Fruit fly (Drosophila melanogaster): ENCODE results near the gene CG14722.
A peak's percentile ranks its signal among the peaks of the same experiment; 100 is the strongest.

Gene CG14722

dm6 chr3R:11786695-11787226, 45.1 kb downstream of the CG14722 start, which contains the start of the genes prd1 and HisCl1:
TSS of gene prd1 (minus strand) at chr3R:11787014.
TSS of gene HisCl1 (plus strand) at chr3R:11787176.
- TF ChIP-seq bab1 (GFP tag; optimal IDR thresholded peaks at IDR 0.05), result peak; percentile 68
- TF ChIP-seq Hr96 (GFP tag; optimal IDR thresholded peaks at IDR 0.05), result no peak
- peak; percentile 63 for TF ChIP-seq ovo (GFP tag; optimal IDR thresholded peaks at IDR 0.05)
- peak; percentile 38 for TF ChIP-seq tj (GFP tag; optimal IDR thresholded peaks at IDR 0.05)
- TF ChIP-seq CG1620 (GFP tag; optimal IDR thresholded peaks at IDR 0.05), result peak; percentile 75
- peak; percentile 82 for TF ChIP-seq CG14711 (tag; optimal IDR thresholded peaks at IDR 0.05)
- peak; percentile 43 for TF ChIP-seq CG12768 (GFP tag; optimal IDR thresholded peaks at IDR 0.05)
- TF ChIP-seq CG5204 (GFP tag; optimal IDR thresholded peaks at IDR 0.05), result no peak
- TF ChIP-seq CG7045 (GFP tag; optimal IDR thresholded peaks at IDR 0.05), result peak; percentile 75
- peak; percentile 66 for TF ChIP-seq Mnt (GFP tag; optimal IDR thresholded peaks at IDR 0.05)
- peak; percentile 79 for TF ChIP-seq CG7101 (tag; optimal IDR thresholded peaks at IDR 0.05)
- peak; percentile 80 for TF ChIP-seq CG11617 (GFP tag; optimal IDR thresholded peaks at IDR 0.05)
- peak; percentile 65 for TF ChIP-seq pad (GFP tag; optimal IDR thresholded peaks at IDR 0.05)
- peak; percentile 62 for TF ChIP-seq Clk (GFP tag; optimal IDR thresholded peaks at IDR 0.05)
- TF ChIP-seq kay (GFP tag; ENCODE audit: borderline replicate concordance), result no peak
- peak; percentile 26 for TF ChIP-seq cic (GFP tag; optimal IDR thresholded peaks at IDR 0.05)
- TF ChIP-seq toe (GFP tag; optimal IDR thresholded peaks at IDR 0.05), result no peak
- peak; percentile 76 for TF ChIP-seq Crg-1 (GFP tag; optimal IDR thresholded peaks at IDR 0.05)
- no peak for TF ChIP-seq cnc (optimal IDR thresholded peaks at IDR 0.05)
- TF ChIP-seq CG33017 (tag; optimal IDR thresholded peaks at IDR 0.05), result peak; percentile 63
